Fruit fly (Drosophila melanogaster): ENCODE data around the gene CG10920.
A peak's percentile ranks its signal among the peaks of the same experiment; 100 is the strongest.

CG10920 gene

dm6 chrX:7854144-7854543 lies at the start of gene CG10920:
Gene CG10920 (minus strand): TSS chrX:7854244.
- TF ChIP-seq CG17801 (GFP tag; optimal IDR thresholded peaks at IDR 0.05; ENCODE audit: partially characterized antibody), result no peak

DNA sequence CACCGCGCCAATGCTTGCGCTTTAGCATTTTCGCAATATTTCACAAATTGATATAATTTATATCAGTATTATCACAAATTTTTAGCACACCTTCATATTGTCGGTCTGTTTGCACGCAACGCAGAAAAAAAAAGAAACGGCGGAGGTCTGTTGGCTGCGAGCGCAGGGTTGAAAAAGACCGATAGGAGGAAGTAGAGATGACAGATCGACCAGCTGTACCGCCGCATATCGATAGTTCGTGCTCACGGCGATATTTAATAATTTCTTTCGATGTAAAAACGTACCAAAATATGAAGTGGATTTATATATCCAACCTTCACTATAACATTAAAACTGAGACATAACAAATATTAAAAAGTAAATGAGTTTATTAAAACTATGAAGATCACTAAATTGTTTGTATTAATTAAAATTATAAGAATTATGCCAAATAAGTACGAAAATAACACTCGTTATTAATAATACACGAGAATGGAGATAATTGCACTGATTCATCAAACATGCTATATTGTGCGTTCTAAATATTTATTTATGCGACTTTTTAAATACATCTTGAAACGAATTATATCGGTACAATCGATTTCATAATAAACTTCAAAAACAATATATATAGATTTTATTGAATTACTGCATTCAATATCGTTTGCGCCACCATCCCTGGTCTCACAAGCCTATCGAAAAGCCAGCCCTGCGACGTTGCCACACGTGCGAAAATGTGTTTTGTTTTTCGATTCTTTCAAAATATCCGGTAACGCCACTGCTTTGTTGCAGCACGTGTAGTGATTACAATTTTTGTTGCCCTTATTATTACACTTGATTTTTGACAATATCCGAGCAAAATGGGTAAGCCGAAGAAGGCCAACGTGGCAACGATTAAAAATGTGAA lies 47.4 kb upstream of the CG10920 start, which contains the start of the genes RpS6 and bys:
TSS of gene RpS6 (minus strand) at position 179 of the 886 bp plus-strand sequence.
TSS of gene bys (plus strand) at position 728 of the 886 bp plus-strand sequence.
- TF ChIP-seq CG17801 (GFP tag; optimal IDR thresholded peaks at IDR 0.05; ENCODE audit: partially characterized antibody), result peak; percentile 78

dm6 chrX:7900659-7901058 lies 46.6 kb upstream of the CG10920 start:
- TF ChIP-seq CG17801 (GFP tag; optimal IDR thresholded peaks at IDR 0.05; ENCODE audit: partially characterized antibody), result no peak

dm6 chrX:7893411-7894122 lies 39.5 kb upstream of the CG10920 start, which contains the start of the genes CG45089, ND-MNLL and p115:
Gene CG45089 (minus strand): TSS chrX:7893798.
Gene ND-MNLL (minus strand): TSS chrX:7893798.
Gene p115 (plus strand): TSS chrX:7894031.
- peak; percentile 73 for TF ChIP-seq CG17801 (GFP tag; optimal IDR thresholded peaks at IDR 0.05; ENCODE audit: partially characterized antibody)

DNA sequence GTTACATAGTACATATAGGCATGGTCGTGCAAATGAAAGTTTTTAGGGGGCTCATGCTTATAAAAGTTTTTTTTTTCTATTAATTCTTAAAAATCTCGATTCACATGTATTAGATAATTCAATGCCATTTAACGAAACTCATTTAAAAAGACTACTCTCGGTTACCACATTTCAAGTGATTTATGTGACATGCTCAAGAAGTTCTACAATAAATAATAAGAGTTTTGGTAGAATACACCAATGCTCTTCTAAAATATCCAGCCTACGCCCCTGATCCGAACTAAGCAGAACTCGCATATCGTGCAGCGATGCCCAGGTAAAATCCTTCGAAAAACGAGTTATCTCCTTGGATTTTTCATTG lies 38.5 kb upstream of the CG10920 start:
- TF ChIP-seq CG17801 (GFP tag; optimal IDR thresholded peaks at IDR 0.05; ENCODE audit: partially characterized antibody), result peak; percentile 3

- no peak for TF ChIP-seq CG17801 (GFP tag; optimal IDR thresholded peaks at IDR 0.05; ENCODE audit: partially characterized antibody)
These were observed 37.8 kb upstream of the CG10920 start, which contains the start of gene Nek2 for dm6 chrX:7891596-7892538. Gene Nek2 (minus strand): TSS chrX:7891646.

dm6 chrX:7888386-7889024 lies 34.5 kb upstream of the CG10920 start, which contains the start of gene Acat1:
Gene Acat1 (minus strand): TSS chrX:7888785.
- peak; percentile 84 for TF ChIP-seq CG17801 (GFP tag; optimal IDR thresholded peaks at IDR 0.05; ENCODE audit: partially characterized antibody)

- TF ChIP-seq CG17801 (GFP tag; optimal IDR thresholded peaks at IDR 0.05; ENCODE audit: partially characterized antibody), result no peak
These were observed 30.3 kb upstream of the CG10920 start, which contains the start of gene Ir7g for dm6 chrX:7884360-7884759. Gene Ir7g (plus strand): TSS chrX:7884660.

dm6 chrX:7883926-7884325 lies 29.9 kb upstream of the CG10920 start, which contains the start of gene Ir7f:
Gene Ir7f (minus strand): TSS chrX:7884026.
- TF ChIP-seq CG17801 (GFP tag; optimal IDR thresholded peaks at IDR 0.05; ENCODE audit: partially characterized antibody), result no peak

DNA sequence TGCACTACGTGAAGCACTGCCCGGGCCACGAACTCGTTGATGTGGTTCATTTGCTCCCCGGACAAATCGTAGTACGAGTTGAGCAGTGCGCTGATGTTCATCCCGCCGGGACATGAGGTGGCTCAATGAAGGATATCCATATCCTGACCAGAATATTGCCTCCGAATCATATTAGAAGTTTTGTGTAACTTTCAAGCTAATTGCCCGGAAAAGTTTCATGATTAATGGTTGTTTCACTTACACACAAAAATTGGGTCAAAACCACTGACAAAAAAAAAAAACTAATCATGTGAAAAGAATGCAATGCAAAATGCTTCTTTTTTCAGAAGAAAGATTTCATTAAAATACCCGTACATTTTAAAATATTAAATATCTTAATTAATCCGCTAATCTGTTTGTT lies 27.5 kb upstream of the CG10920 start, which contains the start of gene Ir7e:
TSS of gene Ir7e (minus strand) at position 101 of the 400 bp plus-strand sequence.
- no peak for TF ChIP-seq CG17801 (GFP tag; optimal IDR thresholded peaks at IDR 0.05; ENCODE audit: partially characterized antibody)

- no peak for TF ChIP-seq CG17801 (GFP tag; optimal IDR thresholded peaks at IDR 0.05; ENCODE audit: partially characterized antibody)
These were observed 24.7 kb upstream of the CG10920 start, which contains the start of gene Ir7d for dm6 chrX:7878736-7879135. Gene Ir7d (minus strand): TSS chrX:7878836.

- TF ChIP-seq CG17801 (GFP tag; optimal IDR thresholded peaks at IDR 0.05; ENCODE audit: partially characterized antibody), result no peak
These were observed 20.1 kb upstream of the CG10920 start, which contains the start of gene Ir7c for dm6 chrX:7874094-7874493. Gene Ir7c (plus strand): TSS chrX:7874394.

dm6 chrX:7873172-7873930 lies 19.3 kb upstream of the CG10920 start, which contains the start of gene dec:
Gene dec (minus strand): TSS chrX:7873222.
- TF ChIP-seq CG17801 (GFP tag; optimal IDR thresholded peaks at IDR 0.05; ENCODE audit: partially characterized antibody), result peak; percentile 74
